Worm (Caenorhabditis elegans) whole organism, L2 larva: ENCODE data around the gene K02E11.6.
"Not testable (repeated sequence)": the region's sequence is repeated elsewhere in the genome, so short reads cannot be mapped to it uniquely, and the experiment has no call there.

ENCODE experiments used
- F13H6.1 ChIP-seq: sonication (generic microtip); optimal IDR thresholded peaks from 2 replicates; lab custom pipeline; 2016; ENCODE audit warnings: missing genetic modification characterization, missing compliant biosample characterization
- R02D3.7 ChIP-seq: fragments of 150-350 bp; optimal IDR thresholded peaks from 2 replicates; lab custom pipeline; 2014; ENCODE audit warnings: missing biosample characterization, missing genetic modification characterization
- Y55F3AM.14 ChIP-seq: fragments of 200-800 bp; sonication (Bioruptor generic); optimal IDR thresholded peaks from 2 replicates; lab custom pipeline; 2018; ENCODE audit warnings: mild to moderate bottlenecking, missing genetic modification characterization, missing compliant biosample characterization
- ZK546.5 ChIP-seq: sonication (generic microtip); optimal IDR thresholded peaks from 2 replicates; lab custom pipeline; 2017; ENCODE audit warnings: missing biosample characterization, missing genetic modification characterization
- alr-1 ChIP-seq: fragments of 150-350 bp; optimal IDR thresholded peaks from 2 replicates; lab custom pipeline; 2014; ENCODE audit warnings: missing biosample characterization, missing genetic modification characterization
- aly-2 ChIP-seq: fragments of 150-350 bp; optimal IDR thresholded peaks from 2 replicates; lab custom pipeline; 2014; ENCODE audit warnings: missing biosample characterization, missing genetic modification characterization
- ama-1 ChIP-seq: fragments of 150-350 bp; optimal IDR thresholded peaks from 2 replicates; lab custom pipeline; 2018; ENCODE audit warnings: inconsistent platforms
- blmp-1 ChIP-seq: sonication (generic microtip); optimal IDR thresholded peaks from 2 replicates; lab custom pipeline; 2017; ENCODE audit warnings: missing genetic modification characterization, mild to moderate bottlenecking, missing compliant biosample characterization, antibody characterized with exemption, moderate library complexity; ENCODE audit not compliant: insufficient read depth
- ceh-82 ChIP-seq: fragments of 150-350 bp; optimal IDR thresholded peaks from 2 replicates; lab custom pipeline; 2014; ENCODE audit warnings: missing biosample characterization, missing genetic modification characterization
- crh-2 ChIP-seq: sonication (generic microtip); optimal IDR thresholded peaks from 2 replicates; lab custom pipeline; 2017; ENCODE audit warnings: missing biosample characterization, missing genetic modification characterization
- dmd-4 ChIP-seq: sonication (generic microtip); optimal IDR thresholded peaks from 2 replicates; lab custom pipeline; 2017; ENCODE audit warnings: missing biosample characterization, missing genetic modification characterization
- egl-27 ChIP-seq: sonication (generic microtip); optimal IDR thresholded peaks from 3 replicates; lab custom pipeline; 2017; ENCODE audit warnings: missing biosample characterization, missing genetic modification reagents, missing genetic modification characterization
- elt-1 ChIP-seq: fragments of 150-350 bp; optimal IDR thresholded peaks from 2 replicates; lab custom pipeline; 2014; ENCODE audit warnings: missing biosample characterization, missing genetic modification characterization
- fos-1 ChIP-seq: fragments of 150-350 bp; optimal IDR thresholded peaks from 2 replicates; lab custom pipeline; 2014; ENCODE audit warnings: missing biosample characterization, missing genetic modification characterization
- gmeb-1 ChIP-seq: fragments of 150-350 bp; optimal IDR thresholded peaks from 2 replicates; lab custom pipeline; 2014; ENCODE audit warnings: missing biosample characterization, missing genetic modification characterization
- lin-13 ChIP-seq: fragments of 150-350 bp; optimal IDR thresholded peaks from 2 replicates; lab custom pipeline; 2014; ENCODE audit warnings: missing biosample characterization, missing genetic modification reagents, missing genetic modification characterization
- mab-5 ChIP-seq: fragments of 150-350 bp; optimal IDR thresholded peaks from 2 replicates; lab custom pipeline; 2014; ENCODE audit warnings: missing biosample characterization, missing genetic modification characterization
- mdl-1 ChIP-seq, 2 experiments: fragments of 150-350 bp in 1 of 2; sonication (generic microtip) in 1 of 2; optimal IDR thresholded peaks; 2 replicates each; lab custom pipeline; 2017; ENCODE audit warnings: missing biosample characterization in 2 of 2, missing genetic modification characterization in 2 of 2
- nhr-10 ChIP-seq: sonication (generic microtip); optimal IDR thresholded peaks from 2 replicates; lab custom pipeline; 2017; ENCODE audit warnings: missing biosample characterization, missing genetic modification characterization
- nhr-11 ChIP-seq: fragments of 150-350 bp; optimal IDR thresholded peaks from 2 replicates; lab custom pipeline; 2014; ENCODE audit warnings: missing biosample characterization, missing genetic modification characterization
- nhr-129 ChIP-seq: fragments of 150-350 bp; optimal IDR thresholded peaks from 2 replicates; lab custom pipeline; 2014; ENCODE audit warnings: missing biosample characterization, missing genetic modification characterization
- nhr-21 ChIP-seq: fragments of 150-350 bp; optimal IDR thresholded peaks from 2 replicates; lab custom pipeline; 2014; ENCODE audit warnings: missing biosample characterization, missing genetic modification characterization
- nhr-77 ChIP-seq: fragments of 150-350 bp; optimal IDR thresholded peaks from 2 replicates; lab custom pipeline; 2014; ENCODE audit warnings: missing biosample characterization, missing genetic modification characterization
- sem-4 ChIP-seq: fragments of 150-350 bp; optimal IDR thresholded peaks from 2 replicates; lab custom pipeline; 2014; ENCODE audit warnings: missing biosample characterization, missing genetic modification reagents, missing genetic modification characterization
- sma-3 ChIP-seq: sonication (generic microtip); optimal IDR thresholded peaks from 2 replicates; lab custom pipeline; 2016; ENCODE audit warnings: missing genetic modification reagents, missing genetic modification characterization, missing compliant biosample characterization
- sma-9 ChIP-seq, 2 experiments: fragments of 150-350 bp in 1 of 2; sonication (generic microtip) in 1 of 2; optimal IDR thresholded peaks; 2 replicates each; lab custom pipeline; 2014 to 2016; ENCODE audit warnings: missing genetic modification characterization in 2 of 2, mild to moderate bottlenecking in 1 of 2, missing biosample characterization in 1 of 2, missing compliant biosample characterization in 1 of 2, missing genetic modification reagents in 1 of 2, moderate library complexity in 1 of 2
- snpc-4 ChIP-seq: fragments of 150-350 bp; optimal IDR thresholded peaks from 2 replicates; lab custom pipeline; 2014; ENCODE audit warnings: missing biosample characterization, missing genetic modification characterization
- unc-39 ChIP-seq: fragments of 150-350 bp; optimal IDR thresholded peaks from 2 replicates; lab custom pipeline; 2014; ENCODE audit warnings: missing biosample characterization, missing genetic modification characterization
- unc-55 ChIP-seq: fragments of 150-350 bp; sonication (generic microtip); optimal IDR thresholded peaks from 3 replicates; lab custom pipeline; 2014; ENCODE audit warnings: missing biosample characterization, missing genetic modification reagents, missing genetic modification characterization
- unc-62 ChIP-seq: fragments of 150-350 bp; optimal IDR thresholded peaks from 2 replicates; lab custom pipeline; 2014; ENCODE audit warnings: missing biosample characterization, missing genetic modification reagents, missing genetic modification characterization
- ztf-1 ChIP-seq: fragments of 200-800 bp; sonication (Bioruptor generic); conservative IDR thresholded peaks from 2 replicates; pipeline ENCODE4 v1.3.6; 2022; ENCODE audit warnings: missing genetic modification characterization, missing compliant biosample characterization

The K02E11.6 gene

ce11 chrV:14273019-14273418 lies 24.4 kb downstream of the K02E11.6 start, which contains the start of gene F40G12.6:
F40G12.6 (minus strand) TSS chrV:14273119.
- TF ChIP-seq F13H6.1 (no peak), sem-4 (no peak)

ce11 chrV:14274268-14274667 lies 25.7 kb downstream of the K02E11.6 start, which contains the start of gene F40G12.7:
F40G12.7 (plus strand) TSS chrV:14274568.
- TF ChIP-seq nhr-11; nhr-129 (tag; lab: Kevin White, UChicago); ceh-82 (tag; lab: Kevin White, UChicago): not testable (repeated sequence)

- peak; percentile 38 for TF ChIP-seq snpc-4 (tag; lab: Kevin White, UChicago)
- TF ChIP-seq, all 48 proteins: peak for 1; not testable (repeated sequence) for 47
Measured at ce11 chrV:14277456-14277855, 28.9 kb downstream of the K02E11.6 start.

ce11 chrV:14279777-14280176 lies 31.2 kb downstream of the K02E11.6 start, which contains the start of gene srt-33:
srt-33 (minus strand) TSS chrV:14279877.
- TF ChIP-seq nhr-77 (tag; lab: Kevin White, UChicago) (no peak), blmp-1 (tag; lab: Kevin White, UChicago) (no peak), ZK546.5 (tag; lab: Kevin White, UChicago) (no peak), sma-9 (GFP tag; optimal IDR thresholded peaks at IDR 0.05; lab: Kevin White, UChicago) (no peak), sma-9 (tag; optimal IDR thresholded peaks at IDR 0.05; lab: Kevin White, UChicago) (no peak), dmd-4 (no peak), nhr-21 (tag; lab: Kevin White, UChicago) (no peak), sma-3 (no peak), gmeb-1 (tag; lab: Kevin White, UChicago) (no peak), mdl-1 (tag; optimal IDR thresholded peaks at IDR 0.05; lab: Kevin White, UChicago) (no peak)

ce11 chrV:14282222-14282709 lies 33.7 kb downstream of the K02E11.6 start, which contains the start of the genes srt-74 and F40G12.9:
srt-74 (minus strand) TSS chrV:14282322.
F40G12.9 (plus strand) TSS chrV:14282659.
- TF ChIP-seq lin-13 (GFP tag; lab: Kevin White, UChicago) (no peak), crh-2 (tag; lab: Kevin White, UChicago) (no peak), Y55F3AM.14 (GFP tag; lab: Kevin White, UChicago) (no peak), R02D3.7 (tag; lab: Kevin White, UChicago) (no peak), dmd-4 (no peak), elt-1 (tag; lab: Kevin White, UChicago) (no peak), sma-9 (GFP tag; optimal IDR thresholded peaks at IDR 0.05; lab: Kevin White, UChicago) (no peak), sma-9 (tag; optimal IDR thresholded peaks at IDR 0.05; lab: Kevin White, UChicago) (no peak)

- TF ChIP-seq unc-39 (tag; lab: Kevin White, UChicago), result no peak
- TF ChIP-seq egl-27, result no peak
- no peak for TF ChIP-seq unc-55 (GFP tag; lab: Kevin White, UChicago)
- TF ChIP-seq, all 48 proteins: peak for 0
Measured at ce11 chrV:14283241-14283640, 34.6 kb downstream of the K02E11.6 start, which contains the start of gene F40G12.10. F40G12.10 (plus strand) TSS chrV:14283541.

ce11 chrV:14285803-14286202 lies 37.2 kb downstream of the K02E11.6 start, which contains the start of gene F40G12.11:
F40G12.11 (plus strand) TSS chrV:14286171.
- TF ChIP-seq crh-2 (tag; lab: Kevin White, UChicago) (no peak), aly-2 (tag; lab: Kevin White, UChicago) (no peak), unc-62 (GFP tag; lab: Kevin White, UChicago) (no peak), unc-55 (GFP tag; lab: Kevin White, UChicago) (no peak), ztf-1 (GFP tag; lab: Robert Waterston, UW) (no peak), mab-5 (tag; lab: Kevin White, UChicago) (no peak), alr-1 (no peak), ama-1 (lab: Kevin White, UChicago) (no peak), fos-1 (tag; lab: Kevin White, UChicago) (no peak), sem-4 (no peak), ZK546.5 (tag; lab: Kevin White, UChicago) (no peak), nhr-10 (no peak)
